Worm (Caenorhabditis elegans) whole organism, midembryonic: ENCODE results near the gene T23G7.2.

Experiments used
- T22C8.4 ChIP-seq: fragments of 200-800 bp; sonication (Bioruptor generic); IDR thresholded peaks from 2 replicates; pipeline ENCODE4 v1.3.6; 2022; ENCODE audit warnings: missing genetic modification characterization, missing compliant biosample characterization
- flt-1 ChIP-seq: fragments of 200-800 bp; sonication (Bioruptor generic); IDR thresholded peaks from 2 replicates; pipeline ENCODE4 v1.3.6; 2022; ENCODE audit warnings: missing genetic modification characterization, missing compliant biosample characterization
- klf-2 ChIP-seq: fragments of 200-800 bp; sonication (Bioruptor generic); conservative IDR thresholded peaks from 2 replicates; pipeline ENCODE4 v1.3.6; 2022; ENCODE audit warnings: missing genetic modification reagents, missing genetic modification characterization, missing compliant biosample characterization
- med-1 ChIP-seq: sonication (generic microtip); optimal IDR thresholded peaks from 2 replicates; lab custom pipeline; 2017; ENCODE audit warnings: missing genetic modification characterization, mild to moderate bottlenecking, missing compliant biosample characterization, antibody characterized with exemption, missing genetic modification reagents; ENCODE audit not compliant: insufficient read depth
- ztf-23 ChIP-seq: fragments of 200-800 bp; sonication (Bioruptor generic); IDR thresholded peaks from 2 replicates; pipeline ENCODE4 v1.3.6; 2022; ENCODE audit warnings: missing genetic modification reagents, missing genetic modification characterization, missing compliant biosample characterization

ce11 chrII:9141110-9141509 lies 31.6 kb downstream of the T23G7.2 start:
- TF ChIP-seq flt-1 (GFP tag; lab: Robert Waterston, UW) (no peak), ztf-23 (GFP tag; lab: Robert Waterston, UW) (no peak), med-1 (GFP tag; lab: Kevin White, UChicago) (no peak), T22C8.4 (GFP tag; lab: Robert Waterston, UW) (no peak), klf-2 (GFP tag; lab: Robert Waterston, UW) (no peak)
